Fruit fly (Drosophila melanogaster): ENCODE results near the gene Ccdc56.
A peak's percentile ranks its signal among the peaks of the same experiment; 100 is the strongest.

Gene Ccdc56

dm6 chr3L:11708633-11709116, at the start of gene Ccdc56, which contains the start of gene mtTFB1:
TSS of gene Ccdc56 (plus strand) at chr3L:11708979.
TSS of gene mtTFB1 (plus strand) at chr3L:11708979.
- no peak for TF ChIP-seq Hr4 (GFP tag; optimal IDR thresholded peaks at IDR 0.05)
- no peak for TF ChIP-seq CG3032 (tag; optimal IDR thresholded peaks at IDR 0.05)
- TF ChIP-seq fkh (GFP tag; optimal IDR thresholded peaks at IDR 0.05) = no peak
- peak; percentile 21 for TF ChIP-seq Eip78C (GFP tag)
- TF ChIP-seq CG16779 (tag; optimal IDR thresholded peaks at IDR 0.05) = no peak
- TF ChIP-seq Gug (GFP tag; IDR thresholded peaks at IDR 0.05) = no peak
- no peak for TF ChIP-seq CG6792 (GFP tag; optimal IDR thresholded peaks at IDR 0.05)
- TF ChIP-seq dsx (GFP tag; optimal IDR thresholded peaks at IDR 0.05; ENCODE audit: poor library complexity, severe bottlenecking) = no peak
- peak; percentile 19 for TF ChIP-seq CG31627 (GFP tag; optimal IDR thresholded peaks at IDR 0.05)
- TF ChIP-seq achi (GFP tag; optimal IDR thresholded peaks at IDR 0.05) = no peak
- no peak for TF ChIP-seq CG8632 (GFP tag; optimal IDR thresholded peaks at IDR 0.05)
- TF ChIP-seq CG9139 (GFP tag; optimal IDR thresholded peaks at IDR 0.05) = no peak
- peak; percentile 4 for TF ChIP-seq cyc (GFP tag; optimal IDR thresholded peaks at IDR 0.05)
- TF ChIP-seq Eip93F (GFP tag; optimal IDR thresholded peaks at IDR 0.05) = no peak
- no peak for TF ChIP-seq ss (GFP tag; optimal IDR thresholded peaks at IDR 0.05)
- TF ChIP-seq vri (GFP tag; optimal IDR thresholded peaks at IDR 0.05) = peak; percentile 75
- no peak for TF ChIP-seq topi (GFP tag; optimal IDR thresholded peaks at IDR 0.05)
- no peak for TF ChIP-seq CG10669 (GFP tag; optimal IDR thresholded peaks at IDR 0.05)
- TF ChIP-seq CG7368 (GFP tag; optimal IDR thresholded peaks at IDR 0.05) = no peak
- no peak for TF ChIP-seq Eip75B (GFP tag; optimal IDR thresholded peaks at IDR 0.05)
- no peak for TF ChIP-seq CG6163 (GFP tag; IDR thresholded peaks at IDR 0.05)
- TF ChIP-seq svp (GFP tag) = no peak
- no peak for TF ChIP-seq CG6854 (GFP tag; optimal IDR thresholded peaks at IDR 0.05)
- TF ChIP-seq CG6276 (GFP tag; optimal IDR thresholded peaks at IDR 0.05) = no peak
- TF ChIP-seq net (GFP tag; optimal IDR thresholded peaks at IDR 0.05) = no peak
- no peak for TF ChIP-seq CG4318 (GFP tag; optimal IDR thresholded peaks at IDR 0.05)
- TF ChIP-seq Met (GFP tag; optimal IDR thresholded peaks at IDR 0.05) = no peak
- TF ChIP-seq dac (GFP tag; optimal IDR thresholded peaks at IDR 0.05) = no peak
- no peak for TF ChIP-seq Sox15 (GFP tag; optimal IDR thresholded peaks at IDR 0.05)
- no peak for TF ChIP-seq fd85E (GFP tag; optimal IDR thresholded peaks at IDR 0.05)
- TF ChIP-seq OdsH (GFP tag; optimal IDR thresholded peaks at IDR 0.05) = no peak
- no peak for TF ChIP-seq CG32006 (GFP tag; optimal IDR thresholded peaks at IDR 0.05)
- TF ChIP-seq Sox14 (GFP tag; optimal IDR thresholded peaks at IDR 0.05) = no peak
- TF ChIP-seq salr (GFP tag; optimal IDR thresholded peaks at IDR 0.05) = no peak

- TF ChIP-seq CG15336 (GFP tag; IDR thresholded peaks at IDR 0.05) = no peak
- no peak for TF ChIP-seq fkh (GFP tag; optimal IDR thresholded peaks at IDR 0.05)
- no peak for TF ChIP-seq Smox (GFP tag; optimal IDR thresholded peaks at IDR 0.05)
- no peak for TF ChIP-seq OdsH (GFP tag; optimal IDR thresholded peaks at IDR 0.05)
- TF ChIP-seq Eip75B (GFP tag; optimal IDR thresholded peaks at IDR 0.05) = no peak
- no peak for TF ChIP-seq CG6854 (GFP tag; optimal IDR thresholded peaks at IDR 0.05)
Measured at dm6 chr3L:11678313-11678817, 30.4 kb upstream of the Ccdc56 start.

- TF ChIP-seq CG6276 (GFP tag; optimal IDR thresholded peaks at IDR 0.05) = no peak
- no peak for TF ChIP-seq topi (GFP tag; optimal IDR thresholded peaks at IDR 0.05)
- peak; percentile 44 for TF ChIP-seq Hr4 (GFP tag; optimal IDR thresholded peaks at IDR 0.05)
- no peak for TF ChIP-seq Lpt (GFP tag; optimal IDR thresholded peaks at IDR 0.05)
- no peak for TF ChIP-seq CG11902 (GFP tag; optimal IDR thresholded peaks at IDR 0.05)
- TF ChIP-seq esn (GFP tag; optimal IDR thresholded peaks at IDR 0.05) = no peak
- TF ChIP-seq CG32006 (GFP tag; optimal IDR thresholded peaks at IDR 0.05) = peak; percentile 37
- TF ChIP-seq CG11294 (GFP tag; IDR thresholded peaks at IDR 0.05) = peak; percentile 62; the same call in 1 of the 2 replicates
- peak; percentile 6 for TF ChIP-seq CG6792 (GFP tag; optimal IDR thresholded peaks at IDR 0.05)
- TF ChIP-seq CG6854 (GFP tag; optimal IDR thresholded peaks at IDR 0.05) = no peak
- TF ChIP-seq eg (GFP tag; IDR thresholded peaks at IDR 0.05) = peak; percentile 72; the same call in 2 of the 3 replicates
- TF ChIP-seq CG10631 (GFP tag; optimal IDR thresholded peaks at IDR 0.05) = no peak
- TF ChIP-seq pdm3 (GFP tag; optimal IDR thresholded peaks at IDR 0.05) = peak; percentile 32
- TF ChIP-seq ss (GFP tag; optimal IDR thresholded peaks at IDR 0.05) = peak; percentile 12 to 22
- TF ChIP-seq cyc (GFP tag; optimal IDR thresholded peaks at IDR 0.05) = no peak
- peak; percentile 71; the same call in 2 of the 3 replicates for TF ChIP-seq CG6163 (GFP tag; IDR thresholded peaks at IDR 0.05)
- no peak for TF ChIP-seq CG8632 (GFP tag; optimal IDR thresholded peaks at IDR 0.05)
- no peak; the same call in 1 of the 2 replicates for TF ChIP-seq CG15336 (GFP tag; IDR thresholded peaks at IDR 0.05)
- no peak for TF ChIP-seq Sox15 (GFP tag; optimal IDR thresholded peaks at IDR 0.05)
- peak; percentile 28 for TF ChIP-seq net (GFP tag; optimal IDR thresholded peaks at IDR 0.05)
- TF ChIP-seq Smox (GFP tag; optimal IDR thresholded peaks at IDR 0.05) = no peak
- peak; percentile 61 for TF ChIP-seq CG3919 (GFP tag; optimal IDR thresholded peaks at IDR 0.05)
- no peak for TF ChIP-seq vri (GFP tag; optimal IDR thresholded peaks at IDR 0.05)
- TF ChIP-seq achi (GFP tag; optimal IDR thresholded peaks at IDR 0.05) = peak; percentile 19
- no peak for TF ChIP-seq CG16779 (tag; optimal IDR thresholded peaks at IDR 0.05)
- TF ChIP-seq Sox102F (GFP tag; optimal IDR thresholded peaks at IDR 0.05) = no peak
- peak; percentile 10 for TF ChIP-seq acj6 (GFP tag; optimal IDR thresholded peaks at IDR 0.05)
- TF ChIP-seq Eip93F (GFP tag; optimal IDR thresholded peaks at IDR 0.05) = no peak
Measured at dm6 chr3L:11680298-11680697, 28.5 kb upstream of the Ccdc56 start, which contains the start of gene CG32085. TSS of gene CG32085 (minus strand) at chr3L:11680344.

Data from whole organism, prepupa.